Worm (Caenorhabditis elegans): Measurements from ENCODE around the gene ostb-1.

ostb-1 gene

DNA sequence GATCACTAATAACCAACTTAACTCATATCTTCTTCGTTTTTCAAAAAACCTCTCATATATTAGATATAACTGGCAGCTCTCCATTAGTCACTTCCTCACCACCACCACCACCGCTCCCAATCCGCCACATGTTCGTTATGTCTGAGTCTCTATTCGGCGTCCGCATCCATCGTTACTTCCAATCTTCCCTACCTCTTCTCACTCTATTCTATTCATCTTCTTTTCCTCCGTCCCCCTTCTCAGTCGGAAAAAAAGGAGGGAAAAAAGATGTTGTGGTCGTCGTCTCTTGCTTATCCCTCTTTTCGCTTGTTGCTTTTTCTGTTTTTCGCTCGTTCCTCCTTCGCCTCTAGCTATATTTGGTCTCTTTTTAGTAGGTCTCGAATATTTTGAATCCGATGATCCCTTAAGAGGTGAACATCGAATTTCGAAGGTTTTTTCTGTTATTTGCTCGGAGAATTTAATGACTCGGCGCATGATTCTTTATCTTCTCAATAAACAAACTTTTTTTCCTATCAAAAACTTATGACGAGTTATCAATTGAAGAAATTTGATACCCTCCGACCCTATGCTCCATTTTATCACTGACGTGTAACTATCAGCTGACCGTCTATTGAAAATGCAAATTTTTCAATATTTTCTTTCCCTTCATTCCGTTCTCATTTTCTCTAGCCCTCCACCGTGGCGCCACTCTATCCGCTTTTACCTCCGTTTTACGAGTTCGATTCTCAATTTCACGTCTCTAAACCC, 27.7 kb downstream of the ostb-1 start:
- TF ChIP-seq nhr-11 (tag; optimal IDR thresholded peaks at IDR 0.05) (no peak), mdl-1 (tag; optimal IDR thresholded peaks at IDR 0.05) (no peak), ceh-16 (tag; optimal IDR thresholded peaks at IDR 0.05) (no peak), nfya-1 (tag; optimal IDR thresholded peaks at IDR 0.05; ENCODE audit: insufficient read depth) (peak; percentile 76), lin-39 (tag; optimal IDR thresholded peaks at IDR 0.05) (peak; percentile 85), lsy-12 (tag; optimal IDR thresholded peaks at IDR 0.05) (no peak), ceh-28 (tag; optimal IDR thresholded peaks at IDR 0.05) (no peak), pha-4 (tag; optimal IDR thresholded peaks at IDR 0.05) (peak; percentile 43), fkh-10 (GFP tag; optimal IDR thresholded peaks at IDR 0.05) (peak; percentile 32), pqm-1 (tag; optimal IDR thresholded peaks at IDR 0.05) (peak; percentile 66), hmg-11 (tag; optimal IDR thresholded peaks at IDR 0.05) (peak; percentile 44), nhr-23 (tag; optimal IDR thresholded peaks at IDR 0.05) (peak; percentile 11), nhr-25 (tag; optimal IDR thresholded peaks at IDR 0.05) (no peak), ama-1 (optimal IDR thresholded peaks at IDR 0.05) (peak; percentile 2), unc-62 (GFP tag; optimal IDR thresholded peaks at IDR 0.05) (peak; percentile 16), egl-5 (tag; optimal IDR thresholded peaks at IDR 0.05) (peak; percentile 55), nhr-28 (tag; optimal IDR thresholded peaks at IDR 0.05) (no peak), tbx-2 (tag; optimal IDR thresholded peaks at IDR 0.05) (peak; percentile 24), elt-2 (tag; optimal IDR thresholded peaks at IDR 0.05) (peak; percentile 90), nhr-77 (tag; optimal IDR thresholded peaks at IDR 0.05) (no peak), ztf-4 (tag; optimal IDR thresholded peaks at IDR 0.05) (peak; percentile 32), fos-1 (tag; optimal IDR thresholded peaks at IDR 0.05) (no peak)

DNA sequence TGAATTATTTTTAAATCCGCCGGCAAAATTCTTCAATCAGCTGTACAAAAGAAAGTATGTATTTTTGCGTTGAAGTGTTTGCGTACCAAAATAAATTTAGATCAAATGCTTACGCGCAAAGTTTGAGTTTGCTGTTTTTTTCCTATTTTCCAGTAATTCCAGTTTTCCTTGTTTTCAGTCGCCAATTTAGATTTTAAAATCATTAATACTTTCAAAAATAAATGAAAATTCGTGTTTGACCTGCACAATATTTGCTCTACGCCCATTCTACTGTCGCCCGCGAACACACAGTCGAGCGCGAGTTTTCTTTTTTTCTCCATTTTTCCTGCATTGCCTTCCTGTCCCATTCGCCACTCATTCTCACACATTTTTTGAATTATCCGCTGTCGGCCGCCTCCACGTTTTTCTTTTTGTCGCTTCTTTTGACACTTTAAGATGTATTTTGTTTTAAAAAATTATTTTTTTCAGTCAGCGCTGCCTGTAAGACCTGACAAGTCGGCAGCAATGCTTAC, 28.5 kb downstream of the ostb-1 start, which contains the start of gene ptc-1:
ptc-1 (plus strand) TSS at position 462 of the 512 bp plus-strand sequence.
- no peak for TF ChIP-seq daf-12 (tag; optimal IDR thresholded peaks at IDR 0.05)
- peak; percentile 41 for TF ChIP-seq pha-4 (tag; optimal IDR thresholded peaks at IDR 0.05)

DNA sequence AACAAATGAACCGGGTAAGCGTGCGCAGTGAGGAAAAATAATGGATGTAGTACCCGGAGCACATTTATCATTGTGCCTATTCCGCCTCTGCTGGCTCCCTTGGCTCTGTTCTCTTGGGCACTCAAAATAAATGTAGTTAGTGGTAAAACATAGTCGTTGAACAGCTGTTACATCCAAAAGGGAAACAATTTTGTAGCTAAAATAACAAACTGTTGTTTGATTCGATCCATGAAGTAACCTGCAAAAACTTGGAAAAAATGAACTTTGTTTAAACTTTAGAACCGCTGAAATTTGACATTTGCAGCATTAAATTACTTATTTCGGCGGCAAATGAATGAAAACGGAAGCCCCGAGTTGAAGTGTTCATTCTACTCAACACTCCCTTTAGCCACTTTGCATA, 29.3 kb downstream of the ostb-1 start:
- TF ChIP-seq sea-2 (GFP tag; optimal IDR thresholded peaks at IDR 0.05) = no peak
- peak; percentile 73 for TF ChIP-seq lin-39 (tag; optimal IDR thresholded peaks at IDR 0.05)

DNA sequence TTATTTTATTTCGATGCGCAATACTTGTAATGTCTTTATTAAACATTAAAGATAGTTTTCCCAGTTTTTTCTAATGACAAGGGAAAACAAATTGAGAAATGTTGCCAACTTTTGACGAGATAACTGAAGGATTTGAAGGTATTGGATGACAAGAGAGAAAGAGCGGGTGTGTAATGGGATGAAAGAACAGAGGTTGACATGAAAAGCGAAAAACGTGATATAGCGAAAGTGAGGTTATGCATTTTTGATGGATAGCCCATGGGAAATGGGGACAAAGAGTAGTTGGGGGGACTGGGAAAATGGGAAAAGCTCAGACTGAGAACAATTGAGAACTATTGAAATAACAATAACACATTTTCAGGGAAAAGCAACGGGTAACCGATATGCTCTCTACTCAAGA, 30.9 kb downstream of the ostb-1 start:
- peak; percentile 19 for TF ChIP-seq nfya-1 (tag; optimal IDR thresholded peaks at IDR 0.05; ENCODE audit: insufficient read depth)
- TF ChIP-seq lin-39 (tag; optimal IDR thresholded peaks at IDR 0.05) = peak; percentile 66
- TF ChIP-seq elt-1 (tag; optimal IDR thresholded peaks at IDR 0.05) = no peak

DNA sequence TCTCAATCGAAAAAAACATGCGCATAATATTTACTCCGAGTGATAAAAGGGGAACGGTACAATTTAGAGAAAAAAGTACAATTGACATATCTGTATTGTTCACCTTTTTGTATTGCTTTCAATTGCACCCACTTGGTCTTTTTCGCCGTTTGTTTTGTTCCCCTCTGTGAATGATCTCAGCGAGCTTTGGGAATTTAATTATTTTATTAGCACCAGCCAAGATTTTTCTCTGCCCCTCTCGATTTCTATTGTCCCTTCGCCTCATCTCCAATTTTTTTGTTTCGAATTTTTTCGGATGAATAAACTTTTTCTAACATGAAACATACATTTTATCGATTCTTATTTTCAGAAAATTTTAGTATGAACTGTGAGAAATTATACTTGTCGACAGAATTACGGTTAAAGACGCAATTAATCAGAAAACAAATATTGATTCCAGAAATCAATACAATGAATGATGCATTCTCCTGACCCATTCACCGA, 35.9 kb downstream of the ostb-1 start, which contains the start of gene rev-1:
rev-1 (plus strand) TSS at position 433 of the 483 bp plus-strand sequence.
- TF ChIP-seq tbx-2 (tag; optimal IDR thresholded peaks at IDR 0.05) (no peak), snpc-4 (tag; optimal IDR thresholded peaks at IDR 0.05) (no peak), fos-1 (tag; optimal IDR thresholded peaks at IDR 0.05) (no peak), skn-1 (tag; optimal IDR thresholded peaks at IDR 0.05) (no peak), nhr-23 (tag; optimal IDR thresholded peaks at IDR 0.05) (no peak), ceh-16 (tag; optimal IDR thresholded peaks at IDR 0.05) (no peak), egl-27 (tag; optimal IDR thresholded peaks at IDR 0.05) (no peak), nhr-11 (tag; optimal IDR thresholded peaks at IDR 0.05) (no peak), lsy-12 (tag; optimal IDR thresholded peaks at IDR 0.05) (no peak), egl-5 (tag; optimal IDR thresholded peaks at IDR 0.05) (no peak), mdl-1 (tag; optimal IDR thresholded peaks at IDR 0.05) (no peak), nhr-237 (tag; optimal IDR thresholded peaks at IDR 0.05) (no peak)

DNA sequence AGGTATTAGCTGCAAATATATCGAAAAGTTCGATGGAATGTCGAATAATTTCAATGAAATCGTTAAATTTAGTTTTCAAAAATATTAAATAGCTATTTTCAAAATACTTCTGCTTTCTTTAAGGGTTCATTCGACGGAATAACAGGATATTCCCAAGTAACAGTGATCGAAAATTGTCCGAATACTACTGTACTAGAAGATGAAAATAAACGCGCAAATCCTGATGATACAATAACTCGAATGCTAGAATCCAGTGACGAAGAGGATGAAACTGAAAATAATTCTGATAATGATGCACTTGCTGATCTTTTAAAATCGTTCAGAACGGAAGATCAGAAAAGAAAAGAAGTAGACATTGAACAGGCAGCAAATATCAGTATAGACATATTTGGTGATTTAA, 36.5 kb downstream of the ostb-1 start:
- no peak for TF ChIP-seq elt-3 (tag; optimal IDR thresholded peaks at IDR 0.05)
- TF ChIP-seq pqm-1 (tag; optimal IDR thresholded peaks at IDR 0.05) = no peak
- no peak for TF ChIP-seq lsy-12 (tag; optimal IDR thresholded peaks at IDR 0.05)
- no peak for TF ChIP-seq unc-39 (tag; optimal IDR thresholded peaks at IDR 0.05)
- no peak for TF ChIP-seq unc-62 (GFP tag; optimal IDR thresholded peaks at IDR 0.05)
- TF ChIP-seq nhr-67 (tag; optimal IDR thresholded peaks at IDR 0.05) = no peak
- no peak for TF ChIP-seq egl-5 (tag; optimal IDR thresholded peaks at IDR 0.05)
- no peak for TF ChIP-seq ceh-9 (tag; optimal IDR thresholded peaks at IDR 0.05)
- TF ChIP-seq sea-2 (GFP tag; optimal IDR thresholded peaks at IDR 0.05) = no peak
- TF ChIP-seq ztf-4 (tag; optimal IDR thresholded peaks at IDR 0.05) = no peak
- TF ChIP-seq nfya-1 (tag; optimal IDR thresholded peaks at IDR 0.05; ENCODE audit: insufficient read depth) = no peak
- TF ChIP-seq elt-2 (tag; optimal IDR thresholded peaks at IDR 0.05) = no peak
- no peak for TF ChIP-seq pha-4 (tag; optimal IDR thresholded peaks at IDR 0.05)
- no peak for TF ChIP-seq ceh-82 (tag; optimal IDR thresholded peaks at IDR 0.05)
- no peak for TF ChIP-seq snpc-4 (tag; optimal IDR thresholded peaks at IDR 0.05)
- no peak for TF ChIP-seq zag-1 (tag; optimal IDR thresholded peaks at IDR 0.05)
- no peak for TF ChIP-seq nhr-28 (tag; optimal IDR thresholded peaks at IDR 0.05)
- no peak for TF ChIP-seq nhr-25 (tag; optimal IDR thresholded peaks at IDR 0.05)
- TF ChIP-seq mdl-1 (tag; optimal IDR thresholded peaks at IDR 0.05) = no peak

Data from whole organism, L3 larva.